Worm (Caenorhabditis elegans) whole organism, young adult: Measurements from ENCODE around the gene F10E7.1.

Experiments used
- F37B4.10 ChIP-seq: fragments of 200-800 bp; sonication (Bioruptor generic); IDR thresholded peaks from 2 replicates; pipeline ENCODE4 v1.3.6; 2022; ENCODE audit warnings: missing genetic modification characterization, missing compliant biosample characterization
- F57C9.4 ChIP-seq: sonication (generic microtip); optimal IDR thresholded peaks from 2 replicates; lab custom pipeline; 2017; ENCODE audit warnings: mild to moderate bottlenecking, missing genetic modification characterization, missing compliant biosample characterization
- ama-1 ChIP-seq, 3 experiments: fragments of 150-350 bp in 1 of 3; sonication (generic microtip) in 2 of 3; optimal IDR thresholded peaks; 2 replicates each; lab custom pipeline; 2014 to 2018; ENCODE audit warnings: missing biosample characterization in 2 of 3, missing genetic modification characterization in 2 of 3, missing genetic modification reagents in 2 of 3
- cebp-2 ChIP-seq: fragments of 200-800 bp; sonication (Bioruptor generic); IDR thresholded peaks from 2 replicates; pipeline ENCODE4 v1.3.6; 2022; ENCODE audit warnings: missing genetic modification characterization, missing compliant biosample characterization
- die-1 ChIP-seq: sonication (generic microtip); optimal IDR thresholded peaks from 2 replicates; lab custom pipeline; 2016; ENCODE audit warnings: missing genotype, mild to moderate bottlenecking, missing genetic modification characterization, missing compliant biosample characterization
- egl-44 ChIP-seq: fragments of 200-800 bp; sonication (Bioruptor generic); IDR thresholded peaks from 2 replicates; pipeline ENCODE4 v1.3.6; 2022; ENCODE audit warnings: missing genetic modification reagents, missing genetic modification characterization, missing compliant biosample characterization
- him-1 ChIP-seq: sonication (generic microtip); optimal IDR thresholded peaks from 2 replicates; lab custom pipeline; 2016; ENCODE audit warnings: missing genotype, missing genetic modification reagents, missing genetic modification characterization, missing compliant biosample characterization
- hlh-26 ChIP-seq: fragments of 200-800 bp; sonication (Bioruptor generic); conservative IDR thresholded peaks from 2 replicates; pipeline ENCODE4 v1.3.6; 2022; ENCODE audit warnings: missing genetic modification reagents, missing genetic modification characterization, missing compliant biosample characterization
- nhr-90 ChIP-seq: sonication (generic microtip); optimal IDR thresholded peaks from 2 replicates; lab custom pipeline; 2016; ENCODE audit warnings: missing genotype, mild to moderate bottlenecking, missing genetic modification characterization, missing compliant biosample characterization
- unc-130 ChIP-seq: sonication (generic microtip); optimal IDR thresholded peaks from 2 replicates; lab custom pipeline; 2016; ENCODE audit warnings: missing genetic modification reagents, missing genetic modification characterization, missing compliant biosample characterization

- TF ChIP-seq die-1 (no peak), cebp-2 (GFP tag; lab: Robert Waterston, UW) (no peak), ama-1 (optimal IDR thresholded peaks at IDR 0.05; lab: Kevin White, UChicago) (no peak), ama-1 (GFP tag; optimal IDR thresholded peaks at IDR 0.05; lab: Kevin White, UChicago) (no peak), egl-44 (GFP tag; lab: Robert Waterston, UW) (no peak), unc-130 (GFP tag; lab: Kevin White, UChicago) (no peak), F57C9.4 (tag; lab: Kevin White, UChicago) (no peak), nhr-90 (tag; lab: Kevin White, UChicago) (no peak), him-1 (tag; lab: Kevin White, UChicago) (peak; percentile 75), F37B4.10 (GFP tag; lab: Robert Waterston, UW) (no peak), hlh-26 (GFP tag; lab: Robert Waterston, UW) (no peak)
Observed at ce11 chrII:7147550-7147949, 21.0 kb downstream of the F10E7.1 start.
